Worm (Caenorhabditis elegans) whole organism, L4 larva: ENCODE results near the gene drn-1.
A peak's percentile ranks its signal among the peaks of the same experiment; 100 is the strongest.

Source experiments
- F26F4.8 ChIP-seq: fragments of 200-800 bp; sonication (Bioruptor generic); conservative IDR thresholded peaks from 2 replicates; pipeline ENCODE4 v1.3.6; 2022; ENCODE audit warnings: missing genetic modification characterization, missing compliant biosample characterization
- F37D6.2 ChIP-seq: sonication (generic microtip); optimal IDR thresholded peaks from 2 replicates; lab custom pipeline; 2016; ENCODE audit warnings: mild to moderate bottlenecking, missing genetic modification characterization, missing compliant biosample characterization
- R02D3.7 ChIP-seq: fragments of 150-350 bp; sonication (generic microtip); optimal IDR thresholded peaks from 3 replicates; lab custom pipeline; 2014; ENCODE audit warnings: missing biosample characterization, missing genetic modification characterization
- T26A8.4 ChIP-seq: fragments of 200-800 bp; sonication (Bioruptor generic); IDR thresholded peaks from 2 replicates; pipeline ENCODE4 v1.3.6; 2022; ENCODE audit warnings: missing genetic modification characterization, missing compliant biosample characterization
- Y105C5A.15 ChIP-seq: fragments of 200-800 bp; sonication (Bioruptor generic); IDR thresholded peaks from 2 replicates; pipeline ENCODE4 v1.3.6; 2022; ENCODE audit warnings: missing genetic modification characterization, missing compliant biosample characterization
- Y75B8A.6 ChIP-seq: fragments of 200-800 bp; sonication (Bioruptor generic); IDR thresholded peaks from 2 replicates; pipeline ENCODE4 v1.3.6; 2022; ENCODE audit warnings: missing genetic modification reagents, missing genetic modification characterization, missing compliant biosample characterization
- aha-1 ChIP-seq: fragments of 150-350 bp; peaks from one replicate; lab custom pipeline; 2014; ENCODE audit warnings: missing biosample characterization, missing genetic modification characterization
- ceh-20 ChIP-seq: fragments of 200-800 bp; sonication (Bioruptor generic); IDR thresholded peaks from 2 replicates; pipeline ENCODE4 v1.3.6; 2022; ENCODE audit warnings: missing genetic modification reagents, missing genetic modification characterization, missing compliant biosample characterization
- ceh-28 ChIP-seq: fragments of 150-350 bp; optimal IDR thresholded peaks from 2 replicates; lab custom pipeline; 2014; ENCODE audit warnings: missing biosample characterization, missing genetic modification reagents, missing genetic modification characterization
- ceh-44 ChIP-seq: fragments of 200-800 bp; sonication (Bioruptor generic); IDR thresholded peaks from 2 replicates; pipeline ENCODE4 v1.3.6; 2022; ENCODE audit warnings: missing genetic modification reagents, missing genetic modification characterization, missing compliant biosample characterization
- ceh-82 ChIP-seq: sonication (generic microtip); optimal IDR thresholded peaks from 2 replicates; lab custom pipeline; 2017; ENCODE audit warnings: missing biosample characterization, missing genetic modification characterization
- cey-2 ChIP-seq: sonication (generic microtip); optimal IDR thresholded peaks from 3 replicates; lab custom pipeline; 2017; ENCODE audit warnings: missing genetic modification characterization, mild to moderate bottlenecking, missing compliant biosample characterization, antibody characterized with exemption, borderline replicate concordance; ENCODE audit not compliant: insufficient read depth
- daf-12 ChIP-seq: fragments of 150-350 bp; optimal IDR thresholded peaks from 2 replicates; lab custom pipeline; 2014; ENCODE audit warnings: missing biosample characterization, missing genetic modification reagents, missing genetic modification characterization
- daf-16 ChIP-seq, 3 experiments: sonication (generic microtip); optimal IDR thresholded peaks; 2 replicates each; lab custom pipeline; 2016 to 2017; ENCODE audit warnings: missing genetic modification characterization in 3 of 3, missing genetic modification reagents in 3 of 3, mild to moderate bottlenecking in 2 of 3, missing compliant biosample characterization in 2 of 3, missing biosample characterization in 1 of 3, moderate library complexity in 1 of 3
- dmd-6 ChIP-seq: fragments of 200-800 bp; sonication (Bioruptor generic); IDR thresholded peaks from 2 replicates; pipeline ENCODE4 v1.3.6; 2022; ENCODE audit warnings: missing genetic modification reagents, missing genetic modification characterization, missing compliant biosample characterization
- dve-1 ChIP-seq: sonication (generic microtip); optimal IDR thresholded peaks from 2 replicates; lab custom pipeline; 2017; ENCODE audit warnings: antibody characterized with exemption, mild to moderate bottlenecking, missing genetic modification characterization, missing compliant biosample characterization; ENCODE audit not compliant: insufficient read depth
- fos-1 ChIP-seq: fragments of 150-350 bp; optimal IDR thresholded peaks from 2 replicates; lab custom pipeline; 2014; ENCODE audit warnings: missing biosample characterization, missing genetic modification characterization
- hif-1 ChIP-seq, 2 experiments: sonication (generic microtip); optimal IDR thresholded peaks; 2 replicates each; lab custom pipeline; 2016 to 2017; ENCODE audit warnings: missing compliant biosample characterization in 2 of 2, missing genetic modification characterization in 2 of 2, missing genetic modification reagents in 2 of 2, missing genotype in 2 of 2, mild to moderate bottlenecking in 1 of 2
- hlh-11 ChIP-seq: fragments of 200-800 bp; sonication (Bioruptor generic); optimal IDR thresholded peaks from 2 replicates; lab custom pipeline; 2018; ENCODE audit warnings: mild to moderate bottlenecking, missing genetic modification characterization, missing compliant biosample characterization
- hlh-30 ChIP-seq: sonication (generic microtip); optimal IDR thresholded peaks from 2 replicates; lab custom pipeline; 2017; ENCODE audit warnings: antibody characterized with exemption, mild to moderate bottlenecking, missing genetic modification characterization, missing compliant biosample characterization; ENCODE audit not compliant: insufficient read depth
- lin-13 ChIP-seq: fragments of 150-350 bp; optimal IDR thresholded peaks from 2 replicates; lab custom pipeline; 2014; ENCODE audit warnings: missing biosample characterization, missing genetic modification reagents, missing genetic modification characterization
- madf-5 ChIP-seq, 2 experiments: fragments of 200-800 bp; sonication (Bioruptor generic); IDR thresholded peaks; 2 replicates each; pipeline ENCODE4 v1.3.6; 2022; ENCODE audit warnings: missing compliant biosample characterization in 2 of 2, missing genetic modification characterization in 2 of 2
- madf-9 ChIP-seq: fragments of 200-800 bp; sonication (Bioruptor generic); conservative IDR thresholded peaks from 2 replicates; pipeline ENCODE4 v1.3.6; 2022; ENCODE audit warnings: missing genetic modification reagents, missing genetic modification characterization, missing compliant biosample characterization
- mdl-1 ChIP-seq, 2 experiments: fragments of 150-350 bp in 1 of 2; sonication (generic microtip) in 1 of 2; optimal IDR thresholded peaks; 2 replicates each; lab custom pipeline; 2014 to 2017; ENCODE audit warnings: missing biosample characterization in 2 of 2, missing genetic modification characterization in 2 of 2
- nhr-10 ChIP-seq: fragments of 150-350 bp; optimal IDR thresholded peaks from 2 replicates; lab custom pipeline; 2014; ENCODE audit warnings: missing biosample characterization, missing genetic modification characterization
- nhr-102 ChIP-seq: sonication (generic microtip); optimal IDR thresholded peaks from 2 replicates; lab custom pipeline; 2016; ENCODE audit warnings: mild to moderate bottlenecking, missing genetic modification characterization, moderate library complexity, missing compliant biosample characterization
- nhr-11 ChIP-seq: fragments of 150-350 bp; optimal IDR thresholded peaks from 2 replicates; lab custom pipeline; 2014; ENCODE audit warnings: missing biosample characterization, missing genetic modification characterization
- nhr-111 ChIP-seq: fragments of 200-800 bp; sonication (Bioruptor generic); optimal IDR thresholded peaks from 2 replicates; lab custom pipeline; 2018; ENCODE audit warnings: mild to moderate bottlenecking, missing genetic modification characterization, missing compliant biosample characterization
- nhr-28 ChIP-seq: fragments of 150-350 bp; optimal IDR thresholded peaks from 2 replicates; lab custom pipeline; 2014; ENCODE audit warnings: missing biosample characterization, missing genetic modification characterization
- nhr-48 ChIP-seq: sonication (generic microtip); optimal IDR thresholded peaks from 2 replicates; lab custom pipeline; 2016; ENCODE audit warnings: mild to moderate bottlenecking, missing genetic modification characterization, missing compliant biosample characterization
- nhr-6 ChIP-seq: fragments of 150-350 bp; optimal IDR thresholded peaks from 2 replicates; lab custom pipeline; 2014; ENCODE audit warnings: missing biosample characterization, missing genetic modification characterization
- php-3 ChIP-seq: fragments of 200-800 bp; sonication (Bioruptor generic); IDR thresholded peaks from 2 replicates; pipeline ENCODE4 v1.3.6; 2022; ENCODE audit warnings: missing genetic modification reagents, missing genetic modification characterization, missing compliant biosample characterization
- pqm-1 ChIP-seq: sonication (generic microtip); optimal IDR thresholded peaks from 2 replicates; lab custom pipeline; 2017; ENCODE audit warnings: missing biosample characterization, missing genetic modification characterization
- sdz-12 ChIP-seq: fragments of 200-800 bp; sonication (Bioruptor generic); optimal IDR thresholded peaks from 2 replicates; lab custom pipeline; 2018; ENCODE audit warnings: mild to moderate bottlenecking, missing genetic modification characterization, missing compliant biosample characterization
- tra-1 ChIP-seq: fragments of 200-800 bp; sonication (Bioruptor generic); IDR thresholded peaks from 2 replicates; pipeline ENCODE4 v1.3.6; 2022; ENCODE audit warnings: missing genetic modification reagents, missing genetic modification characterization, missing compliant biosample characterization
- unc-62 ChIP-seq, 3 experiments: fragments of 150-350 bp in 1 of 3; sonication (generic microtip); optimal IDR thresholded peaks in 2 of 3; peaks in 1 of 3; 1 replicate in 1 of 3; 2 replicates in 2 of 3; lab custom pipeline; 2014 to 2017; ENCODE audit warnings: missing biosample characterization in 3 of 3, missing genetic modification characterization in 3 of 3, missing genetic modification reagents in 3 of 3, missing genotype in 1 of 3
- zfp-3 ChIP-seq: fragments of 200-800 bp; sonication (Bioruptor generic); conservative IDR thresholded peaks from 2 replicates; pipeline ENCODE4 v1.3.6; 2022; ENCODE audit warnings: missing genetic modification reagents, missing genetic modification characterization, missing compliant biosample characterization

drn-1 gene

DNA sequence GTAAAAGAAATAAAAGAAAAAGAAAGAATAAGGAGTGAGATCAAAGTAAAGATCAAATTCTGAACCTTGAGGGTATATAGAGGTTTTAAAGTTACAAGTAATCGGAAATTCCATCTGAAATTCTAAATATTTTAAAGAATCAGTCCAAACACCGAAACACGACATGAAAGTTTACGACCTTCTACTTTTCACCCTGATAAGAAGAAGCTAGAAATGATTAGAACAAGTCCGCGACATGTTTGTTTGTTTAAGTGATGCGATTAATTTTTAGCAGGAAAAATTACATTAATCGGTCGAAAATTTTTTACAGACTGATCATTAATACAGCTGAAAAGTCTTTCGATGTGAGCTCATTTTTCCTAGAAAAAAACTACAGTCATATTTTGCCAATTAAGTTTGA is 7.0 kb downstream of the drn-1 start:
- TF ChIP-seq pqm-1 (tag; lab: Kevin White, UChicago) (peak; percentile 46), tra-1 (GFP tag; lab: Robert Waterston, UW) (no peak), nhr-28 (tag; lab: Kevin White, UChicago) (peak; percentile 1), php-3 (GFP tag; lab: Robert Waterston, UW) (0 out of 2 replicates have a peak, but pooled peaks have one; percentile 50), lin-13 (no peak), daf-16 (GFP tag; optimal IDR thresholded peaks at IDR 0.05; lab: Kevin White, UChicago) (no peak), daf-16 (tag; optimal IDR thresholded peaks at IDR 0.05; lab: Kevin White, UChicago) (peak; percentile 60), ceh-28 (tag; lab: Kevin White, UChicago) (no peak)

DNA sequence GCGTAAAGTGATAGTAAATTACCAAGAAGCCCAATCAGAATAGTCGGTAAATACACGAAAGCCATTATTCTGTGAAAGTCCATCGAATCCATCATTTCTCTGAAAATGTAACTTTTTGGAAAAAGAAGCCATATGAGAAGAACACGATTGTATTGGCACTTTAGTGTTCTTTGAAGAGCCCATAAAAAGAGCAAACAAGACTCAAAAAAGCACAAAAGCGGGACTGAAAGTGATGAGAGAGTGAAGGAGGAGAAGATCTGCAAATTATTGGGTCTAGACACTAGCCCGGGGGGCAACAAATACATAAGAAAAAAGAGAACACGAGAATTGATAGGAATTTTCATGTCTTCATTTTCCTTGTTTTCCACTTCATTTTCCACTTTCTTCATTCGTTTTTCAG is 16.2 kb downstream of the drn-1 start, which contains the start of gene frpr-4:
Gene frpr-4, minus strand, starts transcription at position 101 of the 400 bp plus-strand sequence.
- TF ChIP-seq F26F4.8 (GFP tag; lab: Robert Waterston, UW) (no peak), T26A8.4 (GFP tag; lab: Robert Waterston, UW) (no peak), nhr-10 (tag; lab: Kevin White, UChicago) (no peak), cey-2 (tag; lab: Kevin White, UChicago) (no peak), Y105C5A.15 (GFP tag; lab: Robert Waterston, UW) (no peak), tra-1 (GFP tag; lab: Robert Waterston, UW) (no peak)

DNA sequence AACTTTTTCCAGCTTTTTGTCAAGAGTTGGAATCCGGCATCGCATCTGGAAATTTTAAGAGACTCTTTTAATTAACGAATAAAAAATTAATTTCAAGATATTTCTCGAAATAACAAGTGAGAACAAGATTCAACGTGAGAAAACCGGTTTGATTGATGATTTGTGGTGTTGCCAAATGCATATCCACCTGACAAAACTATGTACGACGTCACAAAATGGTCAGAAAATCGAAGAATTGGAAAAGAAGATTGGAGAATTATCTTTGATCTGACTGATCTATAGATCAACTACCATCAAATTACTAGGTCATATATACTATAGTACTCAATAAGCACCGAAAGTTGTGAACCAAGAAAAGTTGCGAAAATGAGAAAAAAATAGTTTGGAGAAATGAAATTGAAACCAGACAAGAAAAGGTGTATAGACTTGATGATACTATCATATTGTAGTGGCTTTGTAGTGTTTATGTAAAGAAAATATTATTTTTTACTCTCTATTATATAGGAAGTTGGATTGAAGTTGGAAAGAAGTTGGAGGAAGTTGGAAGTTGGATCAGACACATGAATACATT is 24.8 kb downstream of the drn-1 start, which contains the start of gene ptr-6:
Gene ptr-6, minus strand, starts transcription at position 47 of the 571 bp plus-strand sequence.
- TF ChIP-seq nhr-111 (GFP tag; lab: Kevin White, UChicago) (no peak), F37D6.2 (no peak), unc-62 (GFP tag; optimal IDR thresholded peaks at IDR 0.05 in 1 of 2; lab: Kevin White, UChicago) (peak in 1 of 2 experiments; percentile 65), unc-62 (tag; optimal IDR thresholded peaks at IDR 0.05; lab: Kevin White, UChicago) (no peak), hif-1 (tag; optimal IDR thresholded peaks at IDR 0.05; lab: Kevin White, UChicago) (no peak), dve-1 (tag; lab: Kevin White, UChicago) (no peak), ceh-82 (tag; lab: Kevin White, UChicago) (no peak), mdl-1 (tag; optimal IDR thresholded peaks at IDR 0.05; lab: Kevin White, UChicago) (peak in 1 of 2 experiments; percentile 32), madf-9 (GFP tag; lab: Robert Waterston, UW) (no peak), sdz-12 (no peak), R02D3.7 (tag; lab: Kevin White, UChicago) (no peak), pqm-1 (tag; lab: Kevin White, UChicago) (no peak), fos-1 (tag; lab: Kevin White, UChicago) (no peak), Y75B8A.6 (GFP tag; lab: Robert Waterston, UW) (no peak), dmd-6 (GFP tag; lab: Robert Waterston, UW) (peak; percentile 33; the same call in 1 of the 2 replicates), hlh-11 (tag; lab: Kevin White, UChicago) (peak; percentile 16), ceh-20 (no peak), nhr-102 (tag; lab: Kevin White, UChicago) (peak; percentile 16), nhr-48 (tag; lab: Kevin White, UChicago) (peak; percentile 29), ceh-44 (no peak), madf-5 (GFP tag; IDR thresholded peaks at IDR 0.05; lab: Robert Waterston, UW) (no peak), daf-12 (tag; lab: Kevin White, UChicago) (no peak), daf-16 (GFP tag; optimal IDR thresholded peaks at IDR 0.05; lab: Kevin White, UChicago) (no peak), daf-16 (tag; optimal IDR thresholded peaks at IDR 0.05; lab: Kevin White, UChicago) (no peak), lin-13 (no peak), nhr-28 (tag; lab: Kevin White, UChicago) (peak; percentile 3), nhr-6 (no peak), aha-1 (tag; lab: Kevin White, UChicago) (peak; percentile 50), hlh-30 (tag; lab: Kevin White, UChicago) (peak; percentile 23), nhr-11 (tag; lab: Kevin White, UChicago) (no peak), ceh-28 (tag; lab: Kevin White, UChicago) (no peak), zfp-3 (GFP tag; lab: Robert Waterston, UW) (no peak)
